Worm (Caenorhabditis elegans): ENCODE data around the gene fem-2.

Gene fem-2

ce11 chrIII:670994-671393 is 36.6 kb upstream of the fem-2 start:
- peak in 1 of 3 experiments; percentile 19 for TF ChIP-seq dpl-1 (GFP tag; optimal IDR thresholded peaks at IDR 0.05)
- TF ChIP-seq C04F5.9 (tag; optimal IDR thresholded peaks at IDR 0.05) = no peak
- peak; percentile 16 for TF ChIP-seq ceh-8 (GFP tag; optimal IDR thresholded peaks at IDR 0.05)
- peak; percentile 73 for TF ChIP-seq swsn-7 (tag; optimal IDR thresholded peaks at IDR 0.05)
- no peak for TF ChIP-seq alr-1 (tag; optimal IDR thresholded peaks at IDR 0.05; ENCODE audit: borderline replicate concordance)
- TF ChIP-seq pax-3 (tag; optimal IDR thresholded peaks at IDR 0.05) = peak; percentile 3
- TF ChIP-seq ets-5 (GFP tag; IDR thresholded peaks at IDR 0.05) = no peak
- peak in 2 of 3 experiments; percentile 3 to 68 for TF ChIP-seq ceh-82 (tag; optimal IDR thresholded peaks at IDR 0.05)
- no peak for TF ChIP-seq unc-62 (GFP tag; optimal IDR thresholded peaks at IDR 0.05)
- TF ChIP-seq isw-1 (GFP tag; IDR thresholded peaks at IDR 0.05) = peak; percentile 62
- peak; percentile 65 for TF ChIP-seq tbx-2 (tag; optimal IDR thresholded peaks at IDR 0.05)
- TF ChIP-seq nhr-19 (GFP tag; conservative IDR thresholded peaks at IDR 0.05) = 0 out of 2 replicates have a peak, but pooled peaks have one; percentile 19
- peak; percentile 17 for TF ChIP-seq dsc-1 (tag; optimal IDR thresholded peaks at IDR 0.05)
- no peak for TF ChIP-seq sox-4 (tag; optimal IDR thresholded peaks at IDR 0.05)
- TF ChIP-seq zip-4 (GFP tag; optimal IDR thresholded peaks at IDR 0.05) = no peak
- TF ChIP-seq rnt-1 (tag; optimal IDR thresholded peaks at IDR 0.05) = peak; percentile 24
- peak; percentile 87 for TF ChIP-seq ces-1 (GFP tag; optimal IDR thresholded peaks at IDR 0.05)
- TF ChIP-seq jun-1 (tag; optimal IDR thresholded peaks at IDR 0.05) = no peak
- peak; percentile 57 for TF ChIP-seq snu-23 (GFP tag; optimal IDR thresholded peaks at IDR 0.05)
- no peak for TF ChIP-seq hlh-4 (tag; optimal IDR thresholded peaks at IDR 0.05)
- no peak for TF ChIP-seq nhr-237 (tag; optimal IDR thresholded peaks at IDR 0.05)
- no peak for TF ChIP-seq ceh-88 (GFP tag; IDR thresholded peaks at IDR 0.05)
- no peak for TF ChIP-seq grh-1 (GFP tag; IDR thresholded peaks at IDR 0.05)
- TF ChIP-seq unc-130 (tag; optimal IDR thresholded peaks at IDR 0.05) = no peak
- no peak for TF ChIP-seq pqm-1 (tag; optimal IDR thresholded peaks at IDR 0.05)
- peak; percentile 83 for TF ChIP-seq mef-2 (tag; optimal IDR thresholded peaks at IDR 0.05)
- TF ChIP-seq tlp-1 (tag; optimal IDR thresholded peaks at IDR 0.05) = no peak
- no peak for TF ChIP-seq F16B12.6 (tag; optimal IDR thresholded peaks at IDR 0.05)
- no peak for TF ChIP-seq irx-1 (tag; optimal IDR thresholded peaks at IDR 0.05)
- no peak for TF ChIP-seq elt-2 (tag; optimal IDR thresholded peaks at IDR 0.05)
- no peak for TF ChIP-seq lir-3 (tag; optimal IDR thresholded peaks at IDR 0.05; ENCODE audit: poor library complexity)
- TF ChIP-seq nhr-71 (tag; optimal IDR thresholded peaks at IDR 0.05) = peak; percentile 81
- TF ChIP-seq unc-86 (tag; optimal IDR thresholded peaks at IDR 0.05) = peak; percentile 78
- no peak for TF ChIP-seq hlh-17 (GFP tag; optimal IDR thresholded peaks at IDR 0.05; ENCODE audit: borderline replicate concordance)
- TF ChIP-seq C16A3.4 (tag; optimal IDR thresholded peaks at IDR 0.05) = no peak
- TF ChIP-seq mep-1 (tag; optimal IDR thresholded peaks at IDR 0.05) = peak; percentile 29
- TF ChIP-seq egl-13 (tag; optimal IDR thresholded peaks at IDR 0.05) = peak; percentile 75
- peak; percentile 21 to 25 for TF ChIP-seq efl-1 (optimal IDR thresholded peaks at IDR 0.05)
- TF ChIP-seq efl-1 (GFP tag; optimal IDR thresholded peaks at IDR 0.05 in 1 of 2) = no peak
- TF ChIP-seq lin-14 (GFP tag; optimal IDR thresholded peaks at IDR 0.05) = peak; percentile 94
- TF ChIP-seq nhr-20 (tag; optimal IDR thresholded peaks at IDR 0.05) = peak; percentile 17
- no peak for TF ChIP-seq snpc-4 (tag; optimal IDR thresholded peaks at IDR 0.05)
- peak; percentile 88 for TF ChIP-seq fkh-8 (tag; optimal IDR thresholded peaks at IDR 0.05)
- peak; percentile 81 for TF ChIP-seq fkh-10 (GFP tag; optimal IDR thresholded peaks at IDR 0.05)
- TF ChIP-seq nhr-28 (tag; optimal IDR thresholded peaks at IDR 0.05) = no peak
- TF ChIP-seq mdl-1 (tag; optimal IDR thresholded peaks at IDR 0.05) = peak in 1 of 2 experiments; percentile 2
- peak; percentile 39 for TF ChIP-seq xbp-1 (tag; optimal IDR thresholded peaks at IDR 0.05)
- no peak for TF ChIP-seq egl-27 (tag; optimal IDR thresholded peaks at IDR 0.05)
- no peak for TF ChIP-seq sup-37 (GFP tag; optimal IDR thresholded peaks at IDR 0.05)
- TF ChIP-seq pag-3 (tag; optimal IDR thresholded peaks at IDR 0.05; ENCODE audit: borderline replicate concordance, insufficient read depth) = no peak
- TF ChIP-seq C34B4.2 (tag; optimal IDR thresholded peaks at IDR 0.05) = no peak
- peak; percentile 70 for TF ChIP-seq nhr-47 (tag; optimal IDR thresholded peaks at IDR 0.05)

Data from whole organism, L1 larva.